Worm (Caenorhabditis elegans) whole organism, L4/young adult: ENCODE results near the gene W04G3.10.

Experiments
- W03F9.2 ChIP-seq: fragments of 150-350 bp; optimal IDR thresholded peaks from 2 replicates; lab custom pipeline; 2014; ENCODE audit warnings: missing biosample characterization, missing genetic modification characterization
- him-1 ChIP-seq: sonication (generic microtip); optimal IDR thresholded peaks from 2 replicates; lab custom pipeline; 2016; ENCODE audit warnings: missing genotype, missing genetic modification reagents, missing genetic modification characterization, missing compliant biosample characterization

DNA sequence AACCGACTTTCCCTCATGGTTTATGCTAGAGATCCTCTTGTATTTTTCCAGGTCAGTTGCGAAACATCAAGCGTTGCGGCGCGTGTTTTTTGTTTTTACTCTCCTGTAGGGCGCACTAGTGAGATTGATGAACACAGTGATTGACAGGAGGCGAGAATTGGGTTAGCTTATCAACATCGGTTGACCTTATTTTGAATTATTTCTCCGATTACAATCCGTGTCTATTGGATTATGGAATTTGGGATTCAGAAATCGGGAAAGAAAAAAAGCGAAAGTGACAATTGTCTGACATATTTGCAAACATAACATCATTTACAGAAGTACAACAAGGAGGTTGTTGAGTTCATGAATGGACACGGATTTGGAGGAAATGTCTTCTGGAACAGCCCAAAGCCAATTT, 17.1 kb downstream of the W04G3.10 start:
- TF ChIP-seq him-1 (tag; lab: Kevin White, UChicago) (no peak), W03F9.2 (no peak)
